Worm (Caenorhabditis elegans) whole organism, L4/young adult: ENCODE results near the gene F42D1.4.

Experiments
- dao-5 ChIP-seq: sonication (generic microtip); optimal IDR thresholded peaks from 2 replicates; lab custom pipeline; 2016; ENCODE audit warnings: missing genotype, missing genetic modification characterization, moderate library complexity, missing compliant biosample characterization
- him-1 ChIP-seq: sonication (generic microtip); optimal IDR thresholded peaks from 2 replicates; lab custom pipeline; 2016; ENCODE audit warnings: missing genotype, missing genetic modification reagents, missing genetic modification characterization, missing compliant biosample characterization

DNA sequence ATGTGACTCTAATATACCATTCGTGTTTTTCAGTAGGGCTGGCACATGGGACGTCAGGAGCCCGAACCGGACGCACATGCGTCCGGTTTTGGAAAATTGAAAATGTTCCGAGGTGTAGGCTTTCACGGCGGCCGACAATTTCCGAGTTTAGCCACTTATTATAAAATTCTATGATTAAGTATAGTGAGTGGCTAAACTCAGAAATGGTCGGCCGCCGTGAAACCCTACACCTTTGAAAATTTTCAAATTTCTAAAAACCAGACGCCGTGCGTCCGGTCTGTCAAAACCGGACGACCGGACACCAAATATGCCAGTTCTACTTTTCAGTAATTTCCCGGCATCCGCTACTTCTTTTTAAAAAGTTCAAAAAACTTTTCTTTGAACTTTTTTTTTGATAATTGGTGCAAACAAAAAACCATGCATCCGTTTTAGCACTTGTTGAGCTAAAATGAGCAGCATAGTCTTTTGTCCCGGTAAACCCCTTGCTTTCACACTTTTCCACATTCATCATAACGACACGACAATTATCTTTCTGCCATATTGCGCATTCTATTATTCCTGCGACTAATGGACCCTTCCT is 49.3 kb upstream of the F42D1.4 start:
- TF ChIP-seq dao-5 (no peak), him-1 (tag; lab: Kevin White, UChicago) (no peak)
